Fruit fly (Drosophila melanogaster): ENCODE results near the gene CG12605.
A peak's percentile ranks its signal among the peaks of the same experiment; 100 is the strongest.

The CG12605 gene

dm6 chr3L:3932742-3933289, 31.8 kb downstream of the CG12605 start (continued):
- TF ChIP-seq Side (GFP tag; optimal IDR thresholded peaks at IDR 0.05): no peak
- no peak for TF ChIP-seq CG13123 (GFP tag; optimal IDR thresholded peaks at IDR 0.05)
- TF ChIP-seq CG5953 (GFP tag; IDR thresholded peaks at IDR 0.05): no peak
- TF ChIP-seq Scr (GFP tag; IDR thresholded peaks at IDR 0.05; ENCODE audit: partially characterized antibody): no peak
- TF ChIP-seq sc (optimal IDR thresholded peaks at IDR 0.05): no peak
- no peak for TF ChIP-seq sc (GFP tag; optimal IDR thresholded peaks at IDR 0.05)
- no peak for TF ChIP-seq emc (GFP tag; optimal IDR thresholded peaks at IDR 0.05)
- TF ChIP-seq CG14710 (tag; optimal IDR thresholded peaks at IDR 0.05): no peak
- TF ChIP-seq CG15479 (GFP tag; optimal IDR thresholded peaks at IDR 0.05): no peak
- no peak for TF ChIP-seq CG12104 (GFP tag; optimal IDR thresholded peaks at IDR 0.05)
- no peak for TF ChIP-seq CG10565 (GFP tag; optimal IDR thresholded peaks at IDR 0.05)
- no peak for TF ChIP-seq CG10366 (GFP tag; IDR thresholded peaks at IDR 0.05)
- no peak for TF ChIP-seq CG11085 (GFP tag; IDR thresholded peaks at IDR 0.05)
- no peak for TF ChIP-seq btn (GFP tag; optimal IDR thresholded peaks at IDR 0.05)
- TF ChIP-seq NC2α (GFP tag; optimal IDR thresholded peaks at IDR 0.05): no peak
- no peak for TF ChIP-seq CG14441 (GFP tag; IDR thresholded peaks at IDR 0.05)
- no peak for TF ChIP-seq CG34224 (GFP tag; IDR thresholded peaks at IDR 0.05; ENCODE audit: partially characterized antibody)
- TF ChIP-seq wor (GFP tag; IDR thresholded peaks at IDR 0.05): no peak
- TF ChIP-seq tgo (GFP tag; IDR thresholded peaks at IDR 0.05): no peak
- no peak for TF ChIP-seq sens-2 (GFP tag; IDR thresholded peaks at IDR 0.05)
- TF ChIP-seq Tbp (GFP tag; optimal IDR thresholded peaks at IDR 0.05): no peak
- no peak for TF ChIP-seq H2.0 (GFP tag; IDR thresholded peaks at IDR 0.05)
- no peak for TF ChIP-seq CG6272 (GFP tag; IDR thresholded peaks at IDR 0.05)
- no peak for TF ChIP-seq CG9797 (GFP tag; optimal IDR thresholded peaks at IDR 0.05)
- TF ChIP-seq CG10959 (GFP tag; IDR thresholded peaks at IDR 0.05): no peak
- no peak for TF ChIP-seq fd102C (GFP tag; optimal IDR thresholded peaks at IDR 0.05)
- no peak for TF ChIP-seq gsb-n (tag; optimal IDR thresholded peaks at IDR 0.05)
- TF ChIP-seq CG31441 (GFP tag; IDR thresholded peaks at IDR 0.05): no peak
- no peak for TF ChIP-seq CG9932 (GFP tag; IDR thresholded peaks at IDR 0.05)
- no peak for TF ChIP-seq ems (GFP tag; optimal IDR thresholded peaks at IDR 0.05)
- peak; percentile 54 for TF ChIP-seq CG17568 (GFP tag; optimal IDR thresholded peaks at IDR 0.05)
- no peak for TF ChIP-seq C15 (GFP tag; IDR thresholded peaks at IDR 0.05)
- no peak for TF ChIP-seq Nf-YB (GFP tag; optimal IDR thresholded peaks at IDR 0.05)
- TF ChIP-seq Ets65A (GFP tag): peak; percentile 53
- TF ChIP-seq bowl (GFP tag; IDR thresholded peaks at IDR 0.05): no peak
- no peak for TF ChIP-seq Mes4 (GFP tag; optimal IDR thresholded peaks at IDR 0.05)
- no peak for TF ChIP-seq gsb (GFP tag; IDR thresholded peaks at IDR 0.05)
- TF ChIP-seq cad (GFP tag; optimal IDR thresholded peaks at IDR 0.05): no peak
- TF ChIP-seq h (optimal IDR thresholded peaks at IDR 0.05): no peak
- no peak for TF ChIP-seq Lhr (GFP tag; optimal IDR thresholded peaks at IDR 0.05)
- TF ChIP-seq lola (GFP tag; optimal IDR thresholded peaks at IDR 0.05): no peak
- no peak for TF ChIP-seq ftz-f1 (GFP tag; optimal IDR thresholded peaks at IDR 0.05)
- no peak for TF ChIP-seq CG10462 (GFP tag; optimal IDR thresholded peaks at IDR 0.05)
- TF ChIP-seq tin (GFP tag; optimal IDR thresholded peaks at IDR 0.05): no peak
- TF ChIP-seq jing (GFP tag; optimal IDR thresholded peaks at IDR 0.05): no peak
- TF ChIP-seq CG34376 (GFP tag; optimal IDR thresholded peaks at IDR 0.05): no peak
- peak; percentile 65 for TF ChIP-seq Fer1 (GFP tag; optimal IDR thresholded peaks at IDR 0.05)
- no peak for TF ChIP-seq pnt (GFP tag; optimal IDR thresholded peaks at IDR 0.05)
- TF ChIP-seq sna (GFP tag; IDR thresholded peaks at IDR 0.05; ENCODE audit: partially characterized antibody): no peak
- no peak for TF ChIP-seq usp (GFP tag; optimal IDR thresholded peaks at IDR 0.05)
- no peak for TF ChIP-seq Lim3 (GFP tag; IDR thresholded peaks at IDR 0.05)
- TF ChIP-seq Gug (GFP tag; IDR thresholded peaks at IDR 0.05): no peak
- TF ChIP-seq Dp (GFP tag; optimal IDR thresholded peaks at IDR 0.05): no peak
